Fruit fly (Drosophila melanogaster) whole organism, embryonic: ENCODE measurements around the gene mahe.

Experiments
- Bgb ChIP-seq: fragments of 200-800 bp; sonication (Bioruptor generic); IDR thresholded peaks from 2 replicates; pipeline ENCODE4 v1.3.6; 2022; ENCODE audit warnings: missing biosample characterization, missing genetic modification characterization; ENCODE audit not compliant: partially characterized antibody
- CG10274 ChIP-seq: fragments of 200-800 bp; sonication (Bioruptor generic); optimal IDR thresholded peaks from 3 replicates; lab custom pipeline; 2017; ENCODE audit warnings: missing biosample characterization, mild to moderate bottlenecking, missing genetic modification characterization
- CG10543 ChIP-seq: fragments of 200-800 bp; sonication (Bioruptor generic); optimal IDR thresholded peaks from 3 replicates; lab custom pipeline; 2017; ENCODE audit warnings: missing biosample characterization, mild to moderate bottlenecking, missing genetic modification characterization, moderate library complexity
- CG12071 ChIP-seq: fragments of 200-800 bp; sonication (Bioruptor generic); optimal IDR thresholded peaks from 3 replicates; lab custom pipeline; 2018; ENCODE audit warnings: missing biosample characterization, mild to moderate bottlenecking, missing genetic modification characterization
- CG12659 ChIP-seq: fragments of 200-800 bp; sonication (Bioruptor generic); optimal IDR thresholded peaks from 3 replicates; lab custom pipeline; 2017; ENCODE audit warnings: mild to moderate bottlenecking, missing biosample characterization, missing genetic modification reagents, missing genetic modification characterization
- CG14014 ChIP-seq: fragments of 200-800 bp; sonication (Bioruptor generic); IDR thresholded peaks from 2 replicates; pipeline ENCODE4 v1.3.6; 2022; ENCODE audit warnings: missing biosample characterization, missing genetic modification characterization
- CG15514 ChIP-seq: fragments of 200-800 bp; sonication (Bioruptor generic); optimal IDR thresholded peaks from 3 replicates; lab custom pipeline; 2017; ENCODE audit warnings: missing biosample characterization, missing genetic modification characterization, mild to moderate bottlenecking, moderate library complexity, missing genetic modification reagents
- CG1603 ChIP-seq: fragments of 200-800 bp; sonication (Bioruptor generic); optimal IDR thresholded peaks from 2 replicates; lab custom pipeline; 2019; ENCODE audit warnings: missing biosample characterization, mild to moderate bottlenecking, missing genetic modification characterization, moderate library complexity
- CG32532 ChIP-seq: fragments of 200-800 bp; sonication (Bioruptor generic); IDR thresholded peaks from 2 replicates; pipeline ENCODE4 v1.3.6; 2022; ENCODE audit warnings: missing biosample characterization, missing genetic modification characterization
- CG3847 ChIP-seq: fragments of 200-800 bp; sonication (Bioruptor generic); IDR thresholded peaks from 2 replicates; pipeline ENCODE4 v1.3.6; 2022; ENCODE audit warnings: missing biosample characterization, missing genetic modification characterization
- CG5245 ChIP-seq: fragments of 200-800 bp; sonication (Bioruptor generic); optimal IDR thresholded peaks from 3 replicates; lab custom pipeline; 2016; ENCODE audit warnings: missing biosample characterization, missing genetic modification characterization
- CG6791 ChIP-seq: fragments of 200-800 bp; sonication (Bioruptor generic); IDR thresholded peaks from 3 replicates; pipeline ENCODE4 v1.3.6; 2022; ENCODE audit warnings: missing biosample characterization, missing genetic modification characterization; ENCODE audit not compliant: partially characterized antibody
- CG7987 ChIP-seq: fragments of 200-800 bp; sonication (Bioruptor generic); optimal IDR thresholded peaks from 2 replicates; lab custom pipeline; 2018; ENCODE audit warnings: missing biosample characterization, mild to moderate bottlenecking, missing genetic modification characterization, moderate library complexity
- CG8281 ChIP-seq: fragments of 200-800 bp; sonication (Bioruptor generic); optimal IDR thresholded peaks from 2 replicates; lab custom pipeline; 2018; ENCODE audit warnings: missing biosample characterization, mild to moderate bottlenecking, missing genetic modification characterization, moderate library complexity
- CG8478 ChIP-seq: fragments of >200 bp; optimal IDR thresholded peaks from 2 replicates; lab custom pipeline; 2018
- CG9437 ChIP-seq: fragments of 200-800 bp; sonication (Bioruptor generic); optimal IDR thresholded peaks from 2 replicates; lab custom pipeline; 2018; ENCODE audit warnings: missing biosample characterization, mild to moderate bottlenecking, missing genetic modification characterization
- CG9727 ChIP-seq: fragments of 200-800 bp; sonication (Bioruptor generic); optimal IDR thresholded peaks from 3 replicates; lab custom pipeline; 2017; ENCODE audit warnings: missing biosample characterization, mild to moderate bottlenecking, missing genetic modification characterization
- CG9932 ChIP-seq: fragments of 200-800 bp; sonication (Bioruptor generic); IDR thresholded peaks from 2 replicates; pipeline ENCODE4 v1.3.6; 2022; ENCODE audit warnings: missing biosample characterization, missing genetic modification characterization
- Chrac-16 ChIP-seq: fragments of 200-800 bp; sonication (Bioruptor generic); optimal IDR thresholded peaks from 3 replicates; lab custom pipeline; 2016; ENCODE audit warnings: missing biosample characterization, missing genetic modification characterization
- CoRest ChIP-seq: fragments of 200-800 bp; sonication (Bioruptor generic); optimal IDR thresholded peaks from 3 replicates; lab custom pipeline; 2018; ENCODE audit warnings: missing biosample characterization, mild to moderate bottlenecking, missing genetic modification characterization, moderate library complexity
- Dp ChIP-seq: fragments of 200-800 bp; sonication (Bioruptor generic); optimal IDR thresholded peaks from 2 replicates; lab custom pipeline; 2018; ENCODE audit warnings: missing biosample characterization, mild to moderate bottlenecking, missing genetic modification characterization, moderate library complexity
- Ets65A ChIP-seq: fragments of 200-800 bp; sonication (Bioruptor generic); peaks from one replicate; lab custom pipeline; 2016; ENCODE audit warnings: missing biosample characterization, missing genetic modification characterization
- HLHmδ ChIP-seq: fragments of 200-800 bp; sonication (Bioruptor generic); optimal IDR thresholded peaks from 2 replicates; lab custom pipeline; 2018; ENCODE audit warnings: missing biosample characterization, mild to moderate bottlenecking, missing genetic modification characterization, moderate library complexity
- HmgD ChIP-seq: fragments of 200-800 bp; sonication (Bioruptor generic); optimal IDR thresholded peaks from 3 replicates; lab custom pipeline; 2016; ENCODE audit warnings: missing biosample characterization, missing genetic modification characterization
- Lpt ChIP-seq: fragments of >200 bp; optimal IDR thresholded peaks from 2 replicates; lab custom pipeline; 2018; ENCODE audit warnings: missing biosample characterization, missing genetic modification characterization
- MESR4 ChIP-seq: fragments of 200-800 bp; sonication (Bioruptor generic); optimal IDR thresholded peaks from 2 replicates; lab custom pipeline; 2018; ENCODE audit warnings: missing biosample characterization, mild to moderate bottlenecking, missing genetic modification characterization, moderate library complexity
- Nf-YC ChIP-seq: fragments of 200-800 bp; optimal IDR thresholded peaks from 3 replicates; lab custom pipeline; 2019; ENCODE audit warnings: missing biosample characterization, mild to moderate bottlenecking, missing genetic modification characterization, moderate library complexity
- Oaz ChIP-seq: fragments of 200-800 bp; sonication (Bioruptor generic); IDR thresholded peaks from 2 replicates; pipeline ENCODE4 v1.3.6; 2022; ENCODE audit warnings: missing biosample characterization, missing genetic modification characterization
- Oli ChIP-seq: fragments of 200-800 bp; sonication (Bioruptor generic); optimal IDR thresholded peaks from 2 replicates; lab custom pipeline; 2018; ENCODE audit warnings: missing biosample characterization, mild to moderate bottlenecking, missing genetic modification characterization, moderate library complexity
- PHDP ChIP-seq: fragments of 200-800 bp; sonication (Bioruptor generic); optimal IDR thresholded peaks from 3 replicates; lab custom pipeline; 2018; ENCODE audit warnings: missing biosample characterization, mild to moderate bottlenecking, missing genetic modification characterization, moderate library complexity
- Ravus ChIP-seq: fragments of 200-800 bp; sonication (Bioruptor generic); IDR thresholded peaks from 2 replicates; pipeline ENCODE4 v1.3.6; 2022; ENCODE audit warnings: missing biosample characterization, missing genetic modification characterization
- al ChIP-seq: fragments of 200-800 bp; sonication (Bioruptor generic); IDR thresholded peaks from 2 replicates; pipeline ENCODE4 v1.3.6; 2022; ENCODE audit warnings: missing biosample characterization, missing genetic modification characterization
- ato ChIP-seq: fragments of 200-800 bp; sonication (Bioruptor generic); IDR thresholded peaks from 2 replicates; pipeline ENCODE4 v1.3.6; 2022; ENCODE audit warnings: missing biosample characterization, missing genetic modification characterization; ENCODE audit not compliant: partially characterized antibody
- dmrt11E ChIP-seq: fragments of 200-800 bp; sonication (Bioruptor generic); optimal IDR thresholded peaks from 3 replicates; lab custom pipeline; 2018; ENCODE audit warnings: missing biosample characterization, mild to moderate bottlenecking, missing genetic modification characterization, moderate library complexity
- grn ChIP-seq: fragments of 200-800 bp; sonication (Bioruptor generic); optimal IDR thresholded peaks from 3 replicates; lab custom pipeline; 2017; ENCODE audit warnings: missing biosample characterization, missing genetic modification characterization
- h ChIP-seq: fragments of >200 bp; optimal IDR thresholded peaks from 2 replicates; lab custom pipeline; 2017
- jing ChIP-seq: fragments of 200-800 bp; sonication (Bioruptor generic); optimal IDR thresholded peaks from 2 replicates; lab custom pipeline; 2018; ENCODE audit warnings: missing biosample characterization, mild to moderate bottlenecking, missing genetic modification characterization
- knrl ChIP-seq: fragments of 200-800 bp; sonication (Bioruptor generic); IDR thresholded peaks from 3 replicates; pipeline ENCODE4 v1.3.6; 2022; ENCODE audit warnings: missing biosample characterization, missing genetic modification characterization; ENCODE audit not compliant: partially characterized antibody
- lbe ChIP-seq: fragments of 200-800 bp; sonication (Bioruptor generic); optimal IDR thresholded peaks from 2 replicates; lab custom pipeline; 2016; ENCODE audit warnings: missing biosample characterization, mild to moderate bottlenecking, missing genetic modification characterization
- lmd ChIP-seq: fragments of 200-800 bp; sonication (Bioruptor generic); IDR thresholded peaks from 2 replicates; pipeline ENCODE4 v1.3.6; 2022; ENCODE audit warnings: missing biosample characterization, missing genetic modification characterization
- mld ChIP-seq: fragments of 200-800 bp; sonication (Bioruptor generic); IDR thresholded peaks from 3 replicates; pipeline ENCODE4 v1.3.6; 2022; ENCODE audit warnings: missing biosample characterization, missing genetic modification characterization; ENCODE audit not compliant: partially characterized antibody
- nerfin-1 ChIP-seq: fragments of 200-800 bp; sonication (Bioruptor generic); optimal IDR thresholded peaks from 3 replicates; lab custom pipeline; 2019; ENCODE audit warnings: missing biosample characterization, mild to moderate bottlenecking, missing genetic modification characterization, moderate library complexity
- onecut ChIP-seq: fragments of 200-800 bp; sonication (Bioruptor generic); IDR thresholded peaks from 2 replicates; pipeline ENCODE4 v1.3.6; 2022; ENCODE audit warnings: missing biosample characterization, missing genetic modification characterization
- pfk ChIP-seq: fragments of 200-800 bp; sonication (Bioruptor generic); optimal IDR thresholded peaks from 2 replicates; lab custom pipeline; 2018; ENCODE audit warnings: missing biosample characterization, mild to moderate bottlenecking, missing genetic modification characterization, moderate library complexity
- pzg ChIP-seq: fragments of 200-800 bp; sonication (Bioruptor generic); optimal IDR thresholded peaks from 3 replicates; lab custom pipeline; 2018; ENCODE audit warnings: missing biosample characterization, mild to moderate bottlenecking, missing genetic modification characterization, moderate library complexity
- sisA ChIP-seq: fragments of 200-800 bp; sonication (Bioruptor generic); IDR thresholded peaks from 2 replicates; pipeline ENCODE4 v1.3.6; 2022; ENCODE audit warnings: missing biosample characterization, missing genetic modification characterization
- sna ChIP-seq: fragments of 200-800 bp; sonication (Bioruptor generic); IDR thresholded peaks from 2 replicates; pipeline ENCODE4 v1.3.6; 2022; ENCODE audit warnings: missing biosample characterization, missing genetic modification characterization; ENCODE audit not compliant: partially characterized antibody
- stc ChIP-seq: fragments of 200-800 bp; sonication (Bioruptor generic); IDR thresholded peaks from 2 replicates; pipeline ENCODE4 v1.3.6; 2022; ENCODE audit warnings: missing biosample characterization, missing genetic modification characterization
- unc-4 ChIP-seq: fragments of 200-800 bp; sonication (Bioruptor generic); IDR thresholded peaks from 2 replicates; pipeline ENCODE4 v1.3.6; 2022; ENCODE audit warnings: missing biosample characterization, missing genetic modification characterization; ENCODE audit not compliant: partially characterized antibody

The mahe gene

DNA sequence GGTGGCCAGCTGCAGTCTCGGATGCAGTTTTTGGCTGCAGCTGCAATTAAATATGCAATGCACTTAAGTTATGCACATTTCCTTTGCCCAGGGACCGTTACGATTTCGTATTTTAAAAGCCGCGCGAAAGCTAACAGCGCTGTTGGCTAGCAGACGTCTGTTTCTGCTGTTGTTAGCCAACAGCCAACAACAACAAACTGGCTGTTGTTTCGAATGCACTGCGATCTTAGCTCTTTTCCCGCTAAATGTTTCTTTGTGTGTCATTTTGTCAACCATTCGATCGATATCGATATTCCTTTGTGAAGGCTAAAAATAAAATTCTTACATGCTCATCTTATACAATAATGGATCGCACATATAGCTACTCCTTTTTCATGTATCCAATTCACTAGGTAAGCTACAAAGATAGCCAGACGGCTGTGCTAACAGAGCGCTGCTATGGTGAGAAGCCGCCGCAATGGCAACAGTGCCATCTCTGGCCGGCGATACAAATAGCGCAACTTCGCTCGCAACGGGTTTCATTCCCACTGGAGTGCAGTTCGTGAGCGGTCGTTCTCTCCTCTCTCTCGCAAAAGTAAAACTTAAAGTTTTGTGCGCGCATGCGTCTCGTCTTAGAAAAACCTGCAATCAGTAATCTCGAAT lies 38.1 kb upstream of the mahe start (continued):
- TF ChIP-seq h (lab: Kevin White, UChicago) (no peak), nerfin-1 (peak; percentile 34), stc (GFP tag; lab: Robert Waterston, UW) (no peak), CG32532 (0 out of 2 replicates have a peak, but pooled peaks have one; percentile 6), pfk (GFP tag; lab: Kevin White, UChicago) (no peak), Oaz (GFP tag; lab: Robert Waterston, UW) (no peak), CG12659 (GFP tag; lab: Kevin White, UChicago) (peak; percentile 3), CG1603 (tag; lab: Kevin White, UChicago) (peak; percentile 32), CG3847 (no peak), CG7987 (GFP tag; lab: Kevin White, UChicago) (no peak), ato (GFP tag; lab: Robert Waterston, UW) (peak; percentile 14; the same call in 1 of the 2 replicates), grn (GFP tag; lab: Kevin White, UChicago) (peak; percentile 38), al (GFP tag; lab: Robert Waterston, UW) (no peak), HmgD (GFP tag; lab: Kevin White, UChicago) (no peak), dmrt11E (peak; percentile 3), Ets65A (GFP tag; lab: Kevin White, UChicago) (no peak), CG8281 (no peak), CG6791 (GFP tag; lab: Robert Waterston, UW) (no peak), HLHmδ (GFP tag; lab: Kevin White, UChicago) (peak; percentile 32), MESR4 (GFP tag; lab: Kevin White, UChicago) (no peak), Dp (peak; percentile 42), CG5245 (GFP tag; lab: Kevin White, UChicago) (no peak), CG14014 (GFP tag; lab: Robert Waterston, UW) (no peak)

dm6 chrX:7968215-7968799 lies 37.1 kb upstream of the mahe start, which contains the start of gene sws:
Gene sws, minus strand, starts transcription at chrX:7968236.
- TF ChIP-seq CG12071 (GFP tag; lab: Kevin White, UChicago) (no peak), CG9932 (GFP tag; lab: Robert Waterston, UW) (peak; percentile 40; the same call in 1 of the 2 replicates), MESR4 (GFP tag; lab: Kevin White, UChicago) (peak; percentile 30), CG8478 (lab: Kevin White, UChicago) (no peak), CG10274 (no peak), sisA (GFP tag; lab: Robert Waterston, UW) (no peak), PHDP (tag; lab: Kevin White, UChicago) (peak; percentile 53), knrl (GFP tag; lab: Robert Waterston, UW) (peak; percentile 53; the same call in 2 of the 3 replicates), CoRest (peak; percentile 67), pzg (GFP tag; lab: Kevin White, UChicago) (peak; percentile 51), onecut (no peak), CG10543 (GFP tag; lab: Kevin White, UChicago) (peak; percentile 28), jing (GFP tag; lab: Kevin White, UChicago) (no peak), unc-4 (GFP tag; lab: Robert Waterston, UW) (peak; percentile 68), Nf-YC (peak; percentile 37), CG9437 (peak; percentile 28), sna (peak; percentile 45), Chrac-16 (GFP tag; lab: Kevin White, UChicago) (peak; percentile 28), Oli (tag; lab: Kevin White, UChicago) (peak; percentile 43), Ravus (no peak), Lpt (GFP tag; lab: Kevin White, UChicago) (no peak), lmd (peak; percentile 8; the same call in 1 of the 2 replicates), CG9727 (peak; percentile 57), CG15514 (GFP tag; lab: Kevin White, UChicago) (peak; percentile 43), mld (GFP tag; lab: Robert Waterston, UW) (peak; percentile 66; the same call in 1 of the 3 replicates), Bgb (GFP tag; lab: Robert Waterston, UW) (peak; percentile 74), lbe (GFP tag; lab: Kevin White, UChicago) (peak; percentile 1)
